Worm (Caenorhabditis elegans): ENCODE results near the gene nhr-42.

The nhr-42 gene

DNA sequence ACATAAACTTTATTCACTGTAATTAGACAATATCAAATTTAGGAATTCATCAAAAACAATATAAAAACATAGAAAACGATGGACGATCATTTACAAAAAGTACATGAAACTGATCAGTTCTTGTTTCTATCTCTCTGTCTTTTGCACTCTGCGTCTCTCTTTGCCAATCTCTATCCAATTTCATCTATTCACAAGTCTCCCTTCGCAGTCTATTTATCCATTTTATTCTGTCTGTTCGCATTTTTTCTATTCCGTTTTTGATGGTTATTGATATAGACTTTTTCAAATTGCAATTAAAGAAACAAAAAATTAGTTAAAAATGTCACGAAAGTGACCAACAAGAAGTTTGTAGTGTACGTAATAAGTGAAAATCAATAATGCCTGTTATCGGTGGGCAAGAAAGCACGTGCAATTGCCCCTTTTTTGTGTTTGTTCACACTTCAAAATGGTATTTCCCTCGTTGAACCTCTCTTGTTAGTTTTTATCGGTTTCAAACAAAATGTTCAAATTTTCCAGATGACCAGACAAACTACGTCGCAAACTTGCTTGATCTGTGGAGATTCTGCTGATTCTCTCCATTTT is at the start of gene nhr-42 (continued):
- TF ChIP-seq C04F5.9 (tag; optimal IDR thresholded peaks at IDR 0.05) (no peak), ces-1 (GFP tag; optimal IDR thresholded peaks at IDR 0.05) (no peak), ama-1 (optimal IDR thresholded peaks at IDR 0.05) (no peak), pax-3 (tag; optimal IDR thresholded peaks at IDR 0.05) (no peak), ceh-88 (GFP tag; IDR thresholded peaks at IDR 0.05) (no peak), hlh-4 (tag; optimal IDR thresholded peaks at IDR 0.05) (no peak), nhr-71 (tag; optimal IDR thresholded peaks at IDR 0.05) (peak; percentile 50), ceh-82 (tag; optimal IDR thresholded peaks at IDR 0.05) (no peak), grh-1 (GFP tag; IDR thresholded peaks at IDR 0.05) (no peak), hpl-2 (GFP tag; optimal IDR thresholded peaks at IDR 0.05) (no peak), C34B4.2 (tag; optimal IDR thresholded peaks at IDR 0.05) (no peak), blmp-1 (tag; optimal IDR thresholded peaks at IDR 0.05) (peak; percentile 41), nhr-77 (tag; optimal IDR thresholded peaks at IDR 0.05) (no peak), unc-30 (tag; optimal IDR thresholded peaks at IDR 0.05) (no peak), rnt-1 (tag; optimal IDR thresholded peaks at IDR 0.05) (no peak), ztf-4 (tag; optimal IDR thresholded peaks at IDR 0.05) (no peak), nhr-47 (tag; optimal IDR thresholded peaks at IDR 0.05) (no peak), mdl-1 (tag; optimal IDR thresholded peaks at IDR 0.05) (peak in 1 of 2 experiments; percentile 58), isw-1 (GFP tag; IDR thresholded peaks at IDR 0.05) (no peak), unc-62 (GFP tag; optimal IDR thresholded peaks at IDR 0.05) (no peak), efl-3 (GFP tag; optimal IDR thresholded peaks at IDR 0.05) (no peak), unc-130 (tag; optimal IDR thresholded peaks at IDR 0.05) (no peak), nhr-28 (tag; optimal IDR thresholded peaks at IDR 0.05) (no peak), pag-3 (tag; optimal IDR thresholded peaks at IDR 0.05; ENCODE audit: borderline replicate concordance, insufficient read depth) (no peak), ceh-90 (tag; optimal IDR thresholded peaks at IDR 0.05) (no peak), lin-15B (tag; optimal IDR thresholded peaks at IDR 0.05) (no peak), nhr-85 (tag) (peak; percentile 84), lin-14 (GFP tag; optimal IDR thresholded peaks at IDR 0.05) (peak; percentile 68), nhr-76 (tag; optimal IDR thresholded peaks at IDR 0.05) (no peak), nhr-90 (tag; optimal IDR thresholded peaks at IDR 0.05; ENCODE audit: poor library complexity) (no peak), C16A3.4 (tag; optimal IDR thresholded peaks at IDR 0.05) (no peak), ets-5 (GFP tag; IDR thresholded peaks at IDR 0.05) (no peak)

DNA sequence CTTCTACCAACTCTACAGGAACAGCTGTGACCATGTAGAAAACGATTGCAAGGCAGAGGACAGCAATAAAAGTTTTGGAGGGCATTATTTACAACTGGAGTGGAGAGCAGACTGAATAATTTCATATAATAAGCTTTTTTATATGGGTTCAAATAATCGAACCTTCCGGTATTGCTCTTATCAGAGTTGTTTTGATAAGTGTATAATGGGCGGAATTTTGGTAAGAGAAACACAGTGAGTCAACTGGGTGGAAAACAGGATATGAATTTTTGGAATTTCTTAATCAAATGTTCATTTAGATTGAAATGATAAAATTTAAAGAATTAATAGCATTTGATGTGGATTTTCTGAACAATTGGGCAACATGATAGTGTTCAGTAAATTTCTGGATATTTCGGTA is 48.8 kb upstream of the nhr-42 start, which contains the start of gene Y57E12B.11:
Gene Y57E12B.11 (minus strand): TSS at position 101 of the 400 bp plus-strand sequence.
- TF ChIP-seq isw-1 (GFP tag; IDR thresholded peaks at IDR 0.05) (no peak), C34B4.2 (tag; optimal IDR thresholded peaks at IDR 0.05) (no peak), sptf-1 (tag; optimal IDR thresholded peaks at IDR 0.05) (no peak), lin-15B (tag; optimal IDR thresholded peaks at IDR 0.05) (no peak), lir-3 (tag; optimal IDR thresholded peaks at IDR 0.05; ENCODE audit: poor library complexity) (no peak), egl-27 (tag; optimal IDR thresholded peaks at IDR 0.05) (no peak), unc-62 (GFP tag; optimal IDR thresholded peaks at IDR 0.05) (no peak), lin-35 (GFP tag; optimal IDR thresholded peaks at IDR 0.05) (no peak), pax-3 (tag; optimal IDR thresholded peaks at IDR 0.05) (no peak), tlp-1 (tag; optimal IDR thresholded peaks at IDR 0.05) (no peak)

- no peak for TF ChIP-seq vab-15 (tag; optimal IDR thresholded peaks at IDR 0.05)
- TF ChIP-seq Y116A8C.19 (tag; optimal IDR thresholded peaks at IDR 0.05; ENCODE audit: borderline replicate concordance) = no peak
- TF ChIP-seq snpc-4 (tag; optimal IDR thresholded peaks at IDR 0.05) = no peak
- TF ChIP-seq nhr-11 (tag; optimal IDR thresholded peaks at IDR 0.05) = no peak
- no peak for TF ChIP-seq ets-5 (GFP tag; IDR thresholded peaks at IDR 0.05)
- TF ChIP-seq nhr-237 (tag; optimal IDR thresholded peaks at IDR 0.05) = no peak
- no peak for TF ChIP-seq blmp-1 (tag; optimal IDR thresholded peaks at IDR 0.05)
- no peak for TF ChIP-seq mab-9 (GFP tag; IDR thresholded peaks at IDR 0.05)
- no peak for TF ChIP-seq unc-30 (tag; optimal IDR thresholded peaks at IDR 0.05)
- TF ChIP-seq nhr-28 (tag; optimal IDR thresholded peaks at IDR 0.05) = no peak
- TF ChIP-seq zip-4 (GFP tag; optimal IDR thresholded peaks at IDR 0.05) = no peak
- TF ChIP-seq irx-1 (tag; optimal IDR thresholded peaks at IDR 0.05) = no peak
- no peak for TF ChIP-seq pag-3 (tag; optimal IDR thresholded peaks at IDR 0.05; ENCODE audit: borderline replicate concordance, insufficient read depth)
- TF ChIP-seq dsc-1 (tag; optimal IDR thresholded peaks at IDR 0.05) = no peak
- no peak for TF ChIP-seq hlh-17 (GFP tag; optimal IDR thresholded peaks at IDR 0.05; ENCODE audit: borderline replicate concordance)
These were observed 47.3 kb upstream of the nhr-42 start, which contains the start of gene T07H8.11 for ce11 chrV:6951306-6951705. TSS of gene T07H8.11 (minus strand) at chrV:6951406.
